Worm (Caenorhabditis elegans) whole organism, early embryonic: ENCODE results near the gene F39D8.3.

Experiments used
- B0310.2 ChIP-seq: sonication (generic microtip); optimal IDR thresholded peaks from 2 replicates; lab custom pipeline; 2016; ENCODE audit warnings: mild to moderate bottlenecking, missing genetic modification characterization, missing compliant biosample characterization
- F13C5.2 ChIP-seq: sonication (generic microtip); optimal IDR thresholded peaks from 2 replicates; lab custom pipeline; 2017; ENCODE audit warnings: mild to moderate bottlenecking, missing genetic modification characterization, inconsistent platforms, missing compliant biosample characterization
- ama-1 ChIP-seq: fragments of 150-350 bp; optimal IDR thresholded peaks from 2 replicates; lab custom pipeline; 2014
- ceh-13 ChIP-seq: fragments of 200-800 bp; sonication (Bioruptor generic); optimal IDR thresholded peaks from 2 replicates; lab custom pipeline; 2018; ENCODE audit warnings: mild to moderate bottlenecking, missing genetic modification characterization, missing compliant biosample characterization
- flt-1 ChIP-seq: fragments of 200-800 bp; sonication (Bioruptor generic); IDR thresholded peaks from 2 replicates; pipeline ENCODE4 v1.3.6; 2022; ENCODE audit warnings: missing genetic modification characterization, missing compliant biosample characterization
- hmbx-1 ChIP-seq: sonication (generic microtip); optimal IDR thresholded peaks from 2 replicates; lab custom pipeline; 2016; ENCODE audit warnings: mild to moderate bottlenecking, missing genetic modification characterization, missing compliant biosample characterization
- hmg-4 ChIP-seq: fragments of 200-800 bp; sonication (Bioruptor generic); optimal IDR thresholded peaks from 2 replicates; lab custom pipeline; 2018; ENCODE audit warnings: mild to moderate bottlenecking, missing genetic modification characterization, missing compliant biosample characterization
- hnd-1 ChIP-seq: sonication (generic microtip); optimal IDR thresholded peaks from 2 replicates; lab custom pipeline; 2016; ENCODE audit warnings: missing genetic modification characterization, missing compliant biosample characterization
- pes-1 ChIP-seq: fragments of 200-800 bp; sonication (Bioruptor generic); IDR thresholded peaks from 2 replicates; pipeline ENCODE4 v1.3.6; 2022; ENCODE audit warnings: missing genetic modification reagents, missing genetic modification characterization, missing compliant biosample characterization
- scrt-1 ChIP-seq: fragments of 200-800 bp; sonication (Bioruptor generic); IDR thresholded peaks from 2 replicates; pipeline ENCODE4 v1.3.6; 2022; ENCODE audit warnings: missing genetic modification characterization, missing compliant biosample characterization
- sea-1 ChIP-seq: fragments of 200-800 bp; sonication (Bioruptor generic); conservative IDR thresholded peaks from 2 replicates; pipeline ENCODE4 v1.3.6; 2022; ENCODE audit warnings: missing genetic modification characterization, missing compliant biosample characterization
- tbx-11 ChIP-seq: fragments of 200-800 bp; sonication (Bioruptor generic); IDR thresholded peaks from 2 replicates; pipeline ENCODE4 v1.3.6; 2022; ENCODE audit warnings: missing genetic modification characterization, missing compliant biosample characterization
- tbx-37 ChIP-seq: fragments of 200-800 bp; sonication (Bioruptor generic); conservative IDR thresholded peaks from 2 replicates; pipeline ENCODE4 v1.3.6; 2022; ENCODE audit warnings: missing genetic modification reagents, missing genetic modification characterization, missing compliant biosample characterization
- tra-4 ChIP-seq: sonication (generic microtip); optimal IDR thresholded peaks from 2 replicates; lab custom pipeline; 2017; ENCODE audit warnings: missing genetic modification characterization, missing compliant biosample characterization

DNA sequence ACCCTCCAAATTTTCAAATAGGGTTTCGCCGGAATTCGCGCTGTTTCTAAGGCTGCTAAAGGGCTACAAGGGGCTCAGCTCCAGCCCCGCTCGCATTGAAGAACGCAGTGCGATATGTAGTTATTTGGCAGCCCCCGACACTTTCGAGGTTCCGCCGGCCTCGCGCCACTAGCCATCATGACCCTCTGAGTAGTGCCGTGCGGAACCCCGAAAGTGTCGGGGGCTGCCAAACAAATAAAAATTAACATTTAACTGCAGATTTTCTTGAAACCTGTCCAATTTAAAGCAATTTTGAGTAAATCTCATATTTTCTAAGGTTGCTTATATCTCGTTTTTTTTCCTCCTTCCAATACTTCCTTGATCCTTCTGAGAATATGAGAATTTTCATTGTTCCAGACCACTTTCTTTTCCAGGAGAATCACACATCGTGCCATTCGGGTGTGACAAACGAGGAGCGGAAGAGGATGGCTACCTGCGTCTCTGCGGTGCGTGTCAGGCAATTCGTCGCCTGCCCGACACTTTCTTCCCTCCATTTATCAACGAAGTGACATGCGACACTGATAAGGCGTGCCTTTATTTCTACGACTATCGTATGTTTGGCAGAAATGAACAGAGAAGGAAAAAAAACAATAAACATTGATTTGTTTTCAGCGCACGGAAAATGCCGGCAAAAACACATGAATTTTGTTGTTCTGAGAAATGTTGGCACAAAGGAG is 3.1 kb downstream of the F39D8.3 start:
- TF ChIP-seq F13C5.2 (tag; lab: Kevin White, UChicago) (no peak), pes-1 (GFP tag; lab: Robert Waterston, UW) (no peak), tra-4 (tag; lab: Kevin White, UChicago) (no peak), ceh-13 (GFP tag; lab: Kevin White, UChicago) (no peak), scrt-1 (GFP tag; lab: Robert Waterston, UW) (no peak), ama-1 (no peak), hmg-4 (GFP tag; lab: Kevin White, UChicago) (no peak), hnd-1 (tag; lab: Kevin White, UChicago) (no peak), tbx-11 (GFP tag; lab: Robert Waterston, UW) (no peak), tbx-37 (GFP tag; lab: Robert Waterston, UW) (no peak), flt-1 (GFP tag; lab: Robert Waterston, UW) (no peak), hmbx-1 (no peak), sea-1 (GFP tag; lab: Robert Waterston, UW) (no peak), B0310.2 (tag; lab: Kevin White, UChicago) (no peak)
